Worm (Caenorhabditis elegans) whole organism, dauer: ENCODE data around the gene dyf-13.

Experiments used
- unc-62 ChIP-seq: sonication (generic microtip); optimal IDR thresholded peaks from 2 replicates; lab custom pipeline; 2017; ENCODE audit warnings: missing biosample characterization, missing genetic modification reagents, missing genetic modification characterization

dyf-13 gene

DNA sequence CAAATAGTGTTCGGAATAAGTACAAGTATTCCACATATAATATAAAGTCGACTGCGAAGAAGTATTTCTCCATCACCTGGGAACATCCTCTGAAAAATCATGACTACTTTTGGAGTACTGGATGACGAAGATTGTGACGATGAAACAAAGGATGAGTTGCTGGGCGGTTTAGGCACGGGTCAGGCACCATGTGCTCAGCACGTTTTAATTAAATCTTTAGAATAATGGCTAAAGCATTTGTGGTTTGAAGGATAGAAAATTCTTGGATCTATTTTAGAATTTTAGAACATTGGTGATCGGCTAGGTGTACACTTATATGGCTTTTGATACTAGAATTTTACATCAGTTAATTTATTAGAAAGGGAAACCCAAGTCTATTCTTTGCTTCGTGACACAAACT lies 16.0 kb upstream of the dyf-13 start, which contains the start of gene C27H5.6:
C27H5.6 (minus strand) TSS at position 101 of the 400 bp plus-strand sequence.
- no peak for TF ChIP-seq unc-62 (GFP tag; lab: Kevin White, UChicago)

DNA sequence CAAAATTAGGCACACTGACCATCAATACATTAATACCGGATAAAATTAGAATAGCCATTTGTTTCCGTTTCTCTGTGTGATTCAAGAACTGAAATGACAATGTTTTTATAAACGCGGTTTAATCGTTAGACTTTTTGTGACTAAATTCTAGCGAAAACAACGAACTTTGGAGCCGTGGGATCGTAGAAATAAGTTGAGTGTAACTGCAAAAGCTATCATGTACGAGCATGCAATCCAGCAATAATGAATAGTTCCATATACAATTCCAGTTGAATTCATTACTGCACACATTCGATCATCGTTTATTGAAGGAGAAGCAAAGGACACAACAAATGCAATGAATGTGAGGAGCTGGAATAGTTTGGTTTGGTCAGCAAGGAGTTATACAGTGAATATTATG lies 15.0 kb upstream of the dyf-13 start:
- no peak for TF ChIP-seq unc-62 (GFP tag; lab: Kevin White, UChicago)

DNA sequence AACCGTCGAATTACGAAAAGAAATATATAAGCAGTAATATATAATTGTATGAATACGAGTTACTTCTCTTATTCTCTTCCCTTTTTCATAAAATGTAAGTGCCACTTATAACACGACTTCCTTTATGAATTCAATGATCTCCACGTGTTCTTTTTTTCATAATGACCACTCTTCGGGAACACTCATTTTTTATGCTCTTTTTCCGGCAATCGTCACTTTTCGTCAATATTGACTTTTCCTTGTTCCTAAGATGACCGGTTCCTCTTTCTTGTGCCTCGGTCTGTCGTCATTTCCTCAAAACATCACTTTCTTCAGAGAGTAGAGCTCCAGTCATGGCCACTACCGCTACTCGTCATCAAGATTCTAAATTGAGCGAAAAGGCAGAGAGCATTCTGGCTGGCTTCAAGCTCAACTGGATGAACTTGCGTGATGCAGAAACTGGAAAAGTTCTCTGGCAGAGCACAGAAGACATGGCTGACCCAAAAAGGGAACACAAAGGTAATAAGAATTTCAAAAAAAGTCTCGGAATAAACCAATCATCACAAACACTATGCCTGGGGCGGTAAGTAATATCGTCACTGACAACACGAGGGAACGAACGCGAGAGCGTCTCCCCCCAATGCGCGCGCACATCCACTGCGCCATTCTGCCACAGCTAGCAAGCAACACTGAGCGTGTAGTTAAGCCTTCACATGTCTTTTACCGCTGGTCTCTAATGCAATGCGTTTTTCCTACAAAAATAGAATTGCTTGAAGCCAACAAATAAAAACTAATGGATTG lies 12.5 kb upstream of the dyf-13 start, which contains the start of gene pdl-1:
pdl-1 (plus strand) TSS at position 309 of the 780 bp plus-strand sequence.
- TF ChIP-seq unc-62 (GFP tag; lab: Kevin White, UChicago) = no peak

DNA sequence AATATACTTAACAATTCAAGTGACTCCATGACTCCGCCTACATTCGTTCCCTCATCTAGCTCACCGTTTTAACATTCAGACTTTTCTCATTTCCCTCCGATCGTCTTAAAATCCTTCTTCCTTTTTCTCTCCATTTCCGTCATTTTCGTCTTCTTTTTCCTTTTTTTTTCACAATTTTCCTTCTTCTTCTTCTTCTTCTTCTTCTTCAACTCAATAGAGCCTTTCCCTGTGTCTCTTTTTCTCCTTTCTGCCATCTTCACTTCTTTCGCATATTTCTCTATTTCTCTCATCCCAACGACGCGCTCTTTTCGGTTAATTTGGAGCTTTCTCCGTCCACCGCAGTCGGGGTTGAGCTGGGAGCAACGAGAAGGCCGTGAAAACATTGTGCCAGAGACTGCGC lies 11.5 kb upstream of the dyf-13 start:
- no peak for TF ChIP-seq unc-62 (GFP tag; lab: Kevin White, UChicago)

DNA sequence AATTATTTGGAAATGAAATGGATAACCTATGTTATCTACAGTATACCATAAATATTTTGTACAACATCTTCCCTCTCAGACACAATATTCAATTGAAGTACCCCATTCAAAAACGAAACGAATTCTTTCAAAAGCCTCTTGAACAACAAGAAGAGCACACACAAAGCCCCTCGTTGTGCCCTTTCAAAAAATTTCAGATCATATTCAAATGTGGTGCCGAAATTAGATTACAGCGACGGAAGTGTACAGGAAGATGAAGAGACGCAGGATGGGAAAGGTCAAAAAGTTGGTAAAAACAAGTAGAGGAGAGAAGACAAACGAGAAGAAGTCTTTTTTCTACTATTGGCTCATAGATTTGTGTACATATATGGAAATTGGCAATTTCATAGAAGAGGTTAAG lies 5.0 kb upstream of the dyf-13 start:
- no peak for TF ChIP-seq unc-62 (GFP tag; lab: Kevin White, UChicago)

DNA sequence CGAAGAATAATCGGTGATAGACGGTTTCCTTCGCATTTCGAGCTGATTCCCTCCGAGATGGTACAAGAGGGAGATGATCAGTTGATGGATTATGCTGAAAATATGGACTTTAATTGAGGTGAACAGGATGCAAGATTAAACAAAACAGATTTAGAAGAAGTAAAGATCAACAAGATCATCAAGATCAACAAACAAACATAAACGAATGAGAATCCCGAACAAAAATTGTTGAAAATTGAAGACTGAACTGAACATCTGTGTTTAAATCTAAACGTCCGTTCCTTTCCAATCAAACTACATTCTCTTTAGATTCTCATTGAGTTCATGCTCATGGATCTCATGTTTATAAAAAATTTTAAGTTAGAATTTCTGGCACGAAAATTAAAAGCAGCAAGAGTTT lies 3.7 kb upstream of the dyf-13 start, which contains the start of gene glc-4:
glc-4 (minus strand) TSS at position 101 of the 400 bp plus-strand sequence.
- no peak for TF ChIP-seq unc-62 (GFP tag; lab: Kevin White, UChicago)

DNA sequence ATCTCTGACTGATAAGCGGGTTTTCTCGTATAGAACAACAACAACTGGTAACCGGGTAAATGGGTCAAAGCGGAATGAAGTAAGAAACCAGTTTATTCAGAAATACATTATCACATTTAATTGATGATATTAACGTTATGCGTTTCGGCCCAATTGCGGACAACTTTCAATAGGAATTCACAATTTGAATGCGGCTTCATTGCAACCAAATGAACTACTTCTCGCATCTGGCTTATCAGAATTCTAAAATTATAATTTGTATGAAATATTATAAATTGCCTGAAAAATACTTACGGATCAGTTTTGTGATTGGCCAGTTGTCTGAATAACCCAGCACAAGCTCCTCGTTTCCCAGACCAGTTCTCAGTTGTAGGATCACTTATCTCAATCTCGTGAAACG lies 2.4 kb downstream of the dyf-13 start, which contains the start of gene col-36:
col-36 (minus strand) TSS at position 101 of the 400 bp plus-strand sequence.
- no peak for TF ChIP-seq unc-62 (GFP tag; lab: Kevin White, UChicago)

DNA sequence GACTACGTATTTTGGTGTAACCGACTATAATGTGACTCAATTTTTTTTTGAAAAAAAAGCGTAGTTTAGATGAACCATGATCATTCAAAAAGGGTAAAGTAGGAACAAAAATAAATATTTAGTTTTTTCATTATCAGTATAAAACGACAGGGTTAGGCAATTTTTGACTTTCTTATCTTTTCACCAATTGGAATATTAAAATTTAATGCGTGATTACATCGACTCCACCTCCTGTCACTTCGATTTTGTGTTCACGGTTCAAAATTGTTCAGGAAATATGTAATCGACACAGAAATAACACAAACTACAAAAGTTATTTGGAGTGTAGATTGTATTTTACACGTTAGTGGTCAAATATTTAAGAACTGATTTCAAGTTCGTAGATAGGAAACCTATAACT lies 4.4 kb downstream of the dyf-13 start:
- TF ChIP-seq unc-62 (GFP tag; lab: Kevin White, UChicago) = no peak

DNA sequence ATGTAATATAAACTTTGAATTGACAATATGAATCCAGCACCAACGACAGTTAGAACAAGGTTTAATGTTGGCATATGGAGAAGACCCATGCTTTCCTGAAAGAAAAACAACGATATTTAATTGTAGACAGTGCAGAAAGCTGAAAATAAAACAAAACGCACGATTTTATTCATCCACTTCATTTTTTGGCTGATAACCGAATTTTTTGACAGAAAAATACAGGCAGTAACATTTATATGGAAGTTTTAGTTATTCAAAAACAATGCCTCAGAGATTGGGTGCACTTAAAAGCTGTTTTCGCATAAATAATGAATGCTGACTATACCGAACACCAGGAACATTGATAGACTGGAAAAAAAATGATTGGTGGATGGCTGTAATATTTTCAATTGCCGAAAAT lies 5.4 kb downstream of the dyf-13 start, which contains the start of gene mfsd-13.2:
mfsd-13.2 (minus strand) TSS at position 101 of the 400 bp plus-strand sequence.
- no peak for TF ChIP-seq unc-62 (GFP tag; lab: Kevin White, UChicago)

DNA sequence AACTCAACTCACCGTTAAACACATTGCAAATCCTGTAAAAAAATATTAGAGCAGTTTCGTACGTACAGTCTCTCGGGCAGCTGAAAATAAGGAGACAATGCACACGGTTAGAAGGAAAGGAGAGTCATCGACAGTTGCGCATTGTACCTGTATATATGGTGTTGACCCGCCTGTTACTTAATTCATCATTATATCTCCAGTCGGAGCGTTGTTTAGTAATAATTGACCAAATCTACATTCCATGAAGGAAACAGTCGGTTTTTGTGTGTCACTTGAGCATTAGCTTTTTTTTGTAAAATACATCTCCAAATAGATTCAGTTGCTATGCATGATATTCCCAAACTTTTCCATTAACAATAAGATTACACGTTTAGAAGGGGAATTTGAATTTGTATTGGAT lies 9.6 kb downstream of the dyf-13 start, which contains the start of gene C27H5.12:
C27H5.12 (minus strand) TSS at position 101 of the 400 bp plus-strand sequence.
- no peak for TF ChIP-seq unc-62 (GFP tag; lab: Kevin White, UChicago)

DNA sequence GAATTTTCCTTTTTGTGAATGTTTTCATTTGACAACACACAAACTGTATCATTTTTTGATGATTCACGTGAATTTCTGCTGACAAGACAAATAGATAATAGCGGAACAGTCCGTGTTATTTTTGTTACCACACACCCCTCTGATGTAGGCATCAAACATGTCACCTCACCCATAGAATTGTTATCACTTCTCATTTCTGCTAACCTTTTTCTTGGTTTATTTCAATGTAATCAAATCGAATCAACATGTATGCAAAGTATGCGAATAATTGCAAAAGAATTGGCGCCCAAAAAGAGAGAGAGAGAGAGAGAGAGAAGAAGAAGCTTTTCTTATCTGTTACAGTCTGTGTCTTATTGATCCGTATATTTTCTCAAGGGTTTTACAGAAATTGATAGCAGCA lies 13.7 kb downstream of the dyf-13 start:
- no peak for TF ChIP-seq unc-62 (GFP tag; lab: Kevin White, UChicago)

DNA sequence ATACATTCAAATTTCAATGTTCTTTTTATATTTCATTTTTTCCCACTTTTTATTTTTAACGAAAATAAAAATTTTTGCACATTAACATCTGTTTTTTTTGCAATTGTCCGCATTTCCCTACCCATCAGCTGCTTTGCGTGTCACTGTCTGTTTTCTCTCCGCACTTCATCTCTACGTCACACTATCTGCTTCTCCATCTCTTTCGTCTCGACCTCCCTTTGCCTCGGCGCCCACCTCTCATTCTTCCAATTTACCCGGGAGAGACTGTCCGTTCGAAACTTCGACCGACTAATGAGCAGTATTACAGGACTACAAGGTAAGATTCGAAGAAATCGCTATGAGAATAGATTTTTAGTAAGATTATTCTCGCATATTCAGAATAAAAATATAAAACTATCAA lies 15.8 kb downstream of the dyf-13 start, which contains the start of gene C27H5.2:
C27H5.2 (plus strand) TSS at position 190 of the 400 bp plus-strand sequence.
- TF ChIP-seq unc-62 (GFP tag; lab: Kevin White, UChicago) = no peak

DNA sequence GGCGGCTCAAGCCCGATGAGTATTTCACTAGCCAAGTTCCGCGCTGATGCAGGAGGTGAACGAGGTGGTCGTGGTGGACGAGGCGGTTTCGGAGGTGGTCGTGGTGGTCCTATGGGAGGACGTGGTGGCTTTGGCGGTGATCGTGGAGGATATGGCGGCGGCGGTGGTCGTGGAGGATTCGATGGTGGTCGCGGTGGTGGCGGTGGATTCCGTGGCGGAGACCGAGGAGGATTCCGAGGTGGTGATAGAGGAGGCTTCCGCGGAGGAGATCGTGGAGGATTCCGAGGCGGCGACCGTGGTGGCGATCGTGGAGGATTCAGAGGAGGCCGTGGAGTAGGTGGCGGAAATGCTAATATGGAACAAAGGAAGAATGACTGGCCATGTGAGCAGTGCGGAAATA lies 16.4 kb downstream of the dyf-13 start:
- TF ChIP-seq unc-62 (GFP tag; lab: Kevin White, UChicago) = no peak

DNA sequence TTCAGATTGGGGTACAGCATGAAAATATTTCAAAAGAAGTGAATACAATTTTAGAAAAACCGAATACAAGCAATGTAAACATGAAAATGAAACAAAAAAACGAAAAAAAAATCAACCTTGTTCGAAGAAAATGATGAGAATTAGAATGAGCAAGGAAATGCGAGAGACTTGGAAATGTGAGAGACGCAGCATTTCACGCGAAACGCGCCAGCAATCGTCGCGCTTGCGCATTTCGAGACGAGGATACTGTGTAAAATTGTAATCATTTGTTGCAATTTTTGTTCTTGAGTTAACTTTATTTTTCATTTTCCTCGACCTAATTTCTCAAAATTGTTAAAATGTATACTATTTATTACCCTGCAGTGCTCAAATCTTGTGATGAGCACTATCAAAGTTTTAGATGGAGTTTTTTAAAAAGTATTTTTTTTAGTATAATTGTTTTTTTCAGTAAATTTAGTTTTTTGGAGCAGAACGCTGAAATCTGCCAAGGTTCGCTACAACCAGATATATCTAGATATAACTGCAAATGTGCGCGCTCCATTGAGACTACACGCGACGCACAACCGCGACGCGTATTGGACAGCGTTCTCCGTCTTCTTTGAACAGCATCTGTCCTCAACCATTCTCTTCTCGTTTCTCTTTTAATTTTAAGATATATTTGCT lies 19.1 kb downstream of the dyf-13 start, which contains the start of gene fust-1:
fust-1 (plus strand) TSS at position 613 of the 663 bp plus-strand sequence.
- no peak for TF ChIP-seq unc-62 (GFP tag; lab: Kevin White, UChicago)

DNA sequence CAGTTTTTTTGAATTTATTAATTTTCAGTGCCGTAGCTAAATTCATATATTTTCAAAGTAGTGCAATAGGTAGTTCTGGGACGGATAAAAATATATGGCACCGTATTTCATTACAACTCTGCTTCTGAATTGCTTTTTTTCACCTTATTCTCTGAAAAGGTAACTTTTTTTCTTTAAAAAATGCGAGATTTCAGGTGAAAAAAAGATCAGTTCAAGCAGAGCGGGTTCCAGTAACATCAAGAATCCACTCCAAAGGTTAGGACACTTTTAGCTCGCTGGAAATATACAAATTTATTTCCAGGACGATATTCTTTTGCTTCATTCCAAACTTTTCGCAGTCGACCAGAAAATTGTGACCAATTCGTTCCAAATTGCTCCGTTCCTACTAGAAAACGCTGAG lies 23.1 kb downstream of the dyf-13 start, which contains the start of gene T07F8.1:
T07F8.1 (plus strand) TSS at position 301 of the 400 bp plus-strand sequence.
- TF ChIP-seq unc-62 (GFP tag; lab: Kevin White, UChicago) = no peak

DNA sequence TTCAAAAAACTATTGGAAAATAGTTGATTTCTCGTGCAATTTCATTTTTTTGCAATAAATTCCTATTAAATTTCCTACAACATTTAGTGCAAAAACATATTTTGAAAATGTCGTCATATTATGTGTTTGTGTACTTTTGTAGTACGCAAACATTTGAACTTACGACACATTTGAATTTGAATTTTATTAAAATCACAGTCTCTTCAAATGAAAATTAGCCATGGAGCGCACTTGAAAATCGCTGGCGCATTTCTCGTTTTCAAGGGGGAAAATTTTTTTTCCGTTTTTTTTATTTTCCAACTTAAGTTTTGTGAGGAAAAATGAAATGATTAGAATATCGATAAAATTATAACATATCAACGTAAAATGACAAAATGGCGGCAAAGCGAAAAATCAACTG lies 23.6 kb downstream of the dyf-13 start:
- no peak for TF ChIP-seq unc-62 (GFP tag; lab: Kevin White, UChicago)
